Worm (Caenorhabditis elegans) whole organism, L3 larva: ENCODE measurements around the gene T01D1.7.

Source experiments
- fkh-10 ChIP-seq: sonication (generic microtip); optimal IDR thresholded peaks from 2 replicates; lab custom pipeline; 2017; ENCODE audit warnings: missing biosample characterization, missing genetic modification reagents, missing genetic modification characterization
- lin-39 ChIP-seq: fragments of 150-350 bp; optimal IDR thresholded peaks from 2 replicates; lab custom pipeline; 2018; ENCODE audit warnings: missing biosample characterization, missing genetic modification reagents, missing genetic modification characterization

- TF ChIP-seq fkh-10 (GFP tag; lab: Kevin White, UChicago) (no peak), lin-39 (tag; lab: Kevin White, UChicago) (no peak)
Measured at ce11 chrII:122494-122893, 51.1 kb downstream of the T01D1.7 start.
